Worm (Caenorhabditis elegans): Measurements from ENCODE around the gene nhr-103.

DNA sequence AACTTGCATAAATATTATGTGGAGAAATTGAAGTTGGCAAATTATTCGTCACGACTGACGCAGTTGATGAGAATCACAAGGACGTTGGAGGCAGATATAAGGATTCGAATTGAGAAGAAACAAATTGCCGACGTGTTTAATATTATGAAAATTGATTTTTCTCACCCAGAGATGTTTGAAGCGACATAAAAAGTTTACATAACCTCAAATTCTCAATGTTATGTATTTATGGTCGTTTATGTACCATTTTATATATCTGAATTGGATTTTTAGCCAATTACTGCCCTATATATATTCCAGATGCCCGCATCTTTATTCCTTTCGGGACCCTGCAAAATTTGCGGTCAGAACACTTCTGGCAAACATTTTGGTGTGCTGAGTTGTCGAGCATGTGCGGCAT is 3.6 kb downstream of the nhr-103 start, which contains the start of gene nhr-126:
- TF ChIP-seq nhr-77 (tag; optimal IDR thresholded peaks at IDR 0.05): no peak
- TF ChIP-seq unc-62 (GFP tag; optimal IDR thresholded peaks at IDR 0.05): no peak
- no peak for TF ChIP-seq nhr-12 (tag; optimal IDR thresholded peaks at IDR 0.05)

Data from whole organism, L3 larva.